Worm (Caenorhabditis elegans): ENCODE data around the gene ugt-34.

- TF ChIP-seq nhr-237 (tag; optimal IDR thresholded peaks at IDR 0.05): no peak
- TF ChIP-seq skn-1 (tag; optimal IDR thresholded peaks at IDR 0.05): no peak
- TF ChIP-seq elt-3 (tag; optimal IDR thresholded peaks at IDR 0.05): no peak
- TF ChIP-seq nhr-67 (tag; optimal IDR thresholded peaks at IDR 0.05): no peak
- no peak for TF ChIP-seq nhr-11 (tag; optimal IDR thresholded peaks at IDR 0.05)
- TF ChIP-seq ceh-16 (tag; optimal IDR thresholded peaks at IDR 0.05): no peak
- TF ChIP-seq nhr-12 (tag; optimal IDR thresholded peaks at IDR 0.05): no peak
- no peak for TF ChIP-seq mdl-1 (tag; optimal IDR thresholded peaks at IDR 0.05)
- no peak for TF ChIP-seq pha-4 (tag; optimal IDR thresholded peaks at IDR 0.05)
- TF ChIP-seq fos-1 (tag; optimal IDR thresholded peaks at IDR 0.05): no peak
- TF ChIP-seq ama-1 (optimal IDR thresholded peaks at IDR 0.05): no peak
- TF ChIP-seq elt-1 (tag; optimal IDR thresholded peaks at IDR 0.05): peak; percentile 59
- TF ChIP-seq lin-15B (tag; optimal IDR thresholded peaks at IDR 0.05): no peak
Measured at ce11 chrV:10662000-10662399, 5.2 kb upstream of the ugt-34 start.
